Fruit fly (Drosophila melanogaster): Measurements from ENCODE around the gene cal1.
A peak's percentile ranks its signal among the peaks of the same experiment; 100 is the strongest.

The cal1 gene

DNA sequence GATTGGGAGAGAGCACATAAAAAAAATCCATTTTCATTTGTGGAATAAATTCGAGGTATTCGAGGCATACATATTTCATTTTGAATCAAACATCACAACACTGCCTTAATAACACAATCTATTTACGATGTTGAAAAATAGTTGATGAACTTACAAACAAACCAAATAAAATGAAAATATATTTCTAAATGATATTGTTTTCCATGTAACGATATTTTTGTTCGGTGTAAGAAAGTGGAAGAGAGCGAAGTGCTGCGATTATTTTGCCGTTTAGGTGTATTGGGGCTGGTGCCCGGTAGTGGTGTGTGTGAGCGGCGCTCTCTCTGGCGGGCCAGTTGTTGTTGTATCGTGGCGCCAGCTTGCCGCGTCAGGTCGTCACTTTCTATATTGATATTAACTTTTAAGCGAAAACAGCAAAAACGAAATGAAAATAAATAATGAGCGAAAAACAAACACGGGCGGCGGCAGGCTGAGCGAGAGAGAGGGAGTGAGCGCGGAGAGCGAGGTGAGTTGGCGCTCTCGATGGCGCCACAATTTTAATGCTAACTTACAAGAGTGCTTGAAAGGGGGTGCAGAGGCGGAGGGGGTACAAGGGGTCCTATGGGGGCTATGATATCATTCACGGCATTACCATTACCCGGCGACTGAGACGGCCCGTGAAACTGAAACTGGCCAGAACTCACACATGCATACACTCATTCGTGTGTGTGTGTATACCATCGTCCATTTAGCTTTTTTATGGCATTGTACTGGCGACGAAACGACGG is 22.9 kb upstream of the cal1 start (continued):
- TF ChIP-seq Hr38 (GFP tag; optimal IDR thresholded peaks at IDR 0.05) (no peak), Eip93F (GFP tag; optimal IDR thresholded peaks at IDR 0.05) (peak; percentile 92), CG16779 (tag; optimal IDR thresholded peaks at IDR 0.05) (peak; percentile 73), salr (GFP tag; optimal IDR thresholded peaks at IDR 0.05) (peak; percentile 79 to 90), Ets21C (GFP tag; optimal IDR thresholded peaks at IDR 0.05) (peak; percentile 94), Gug (GFP tag; IDR thresholded peaks at IDR 0.05) (peak; percentile 84), CG4318 (GFP tag; optimal IDR thresholded peaks at IDR 0.05) (peak; percentile 92), CG6808 (GFP tag; optimal IDR thresholded peaks at IDR 0.05) (peak; percentile 85), Sox15 (GFP tag; optimal IDR thresholded peaks at IDR 0.05) (peak; percentile 90), Sox14 (GFP tag; optimal IDR thresholded peaks at IDR 0.05) (peak; percentile 97), eg (GFP tag; IDR thresholded peaks at IDR 0.05) (peak; percentile 91), CG7368 (GFP tag; optimal IDR thresholded peaks at IDR 0.05) (peak; percentile 90), CG15336 (GFP tag; IDR thresholded peaks at IDR 0.05) (peak; percentile 94), CG32006 (GFP tag; optimal IDR thresholded peaks at IDR 0.05) (peak; percentile 97), Eip75B (GFP tag; optimal IDR thresholded peaks at IDR 0.05) (peak; percentile 97), vri (GFP tag; optimal IDR thresholded peaks at IDR 0.05) (peak; percentile 95), spab (GFP tag; optimal IDR thresholded peaks at IDR 0.05) (peak; percentile 84)

- TF ChIP-seq acj6 (GFP tag; optimal IDR thresholded peaks at IDR 0.05) (no peak), CG10631 (GFP tag; optimal IDR thresholded peaks at IDR 0.05) (no peak), CG6808 (GFP tag; optimal IDR thresholded peaks at IDR 0.05) (no peak), Hr38 (GFP tag; optimal IDR thresholded peaks at IDR 0.05) (no peak), CG9139 (GFP tag; optimal IDR thresholded peaks at IDR 0.05) (no peak), Eip78C (GFP tag) (peak; percentile 38)
Observed at dm6 chr3R:17066077-17066476, 22.0 kb upstream of the cal1 start.

- TF ChIP-seq Eip93F (GFP tag; optimal IDR thresholded peaks at IDR 0.05) (peak; percentile 11), CG6163 (GFP tag; IDR thresholded peaks at IDR 0.05) (no peak), OdsH (GFP tag; optimal IDR thresholded peaks at IDR 0.05) (no peak), Smox (GFP tag; optimal IDR thresholded peaks at IDR 0.05) (no peak), eg (GFP tag; IDR thresholded peaks at IDR 0.05) (0 out of 3 replicates have a peak, but pooled peaks have one; percentile 10), Ets21C (GFP tag; optimal IDR thresholded peaks at IDR 0.05) (no peak), svp (GFP tag) (peak; percentile 50), Hr4 (GFP tag; optimal IDR thresholded peaks at IDR 0.05) (no peak), cyc (GFP tag; optimal IDR thresholded peaks at IDR 0.05) (no peak)
Observed at dm6 chr3R:17066828-17067430, 21.2 kb upstream of the cal1 start.

DNA sequence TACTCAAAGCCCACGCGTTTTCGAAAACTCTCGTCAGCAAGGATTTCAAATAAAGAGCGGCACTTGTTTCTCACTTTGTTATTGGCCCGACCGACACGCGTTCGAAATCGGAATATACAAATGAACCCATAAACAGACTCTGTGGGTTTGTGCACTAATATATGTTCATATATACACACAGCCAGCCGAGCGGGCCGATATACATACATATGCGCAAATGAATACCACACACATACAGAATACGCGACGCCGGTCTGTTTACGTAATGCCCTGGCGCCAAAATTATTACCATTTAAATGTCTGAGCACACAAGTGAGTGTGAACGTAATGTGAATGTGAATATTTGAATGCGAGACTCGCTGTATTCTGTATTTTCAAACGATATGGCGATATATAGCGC is 20.4 kb upstream of the cal1 start:
- TF ChIP-seq vri (GFP tag; optimal IDR thresholded peaks at IDR 0.05) (peak; percentile 96), Eip78C (GFP tag) (peak; percentile 11), svp (GFP tag) (peak; percentile 66), fkh (GFP tag; optimal IDR thresholded peaks at IDR 0.05) (peak; percentile 44), eg (GFP tag; IDR thresholded peaks at IDR 0.05) (no peak)

- no peak for TF ChIP-seq Lpt (GFP tag; optimal IDR thresholded peaks at IDR 0.05)
- peak; percentile 27 for TF ChIP-seq esn (GFP tag; optimal IDR thresholded peaks at IDR 0.05)
- peak; percentile 22 for TF ChIP-seq CG31627 (GFP tag; optimal IDR thresholded peaks at IDR 0.05)
- no peak for TF ChIP-seq spab (GFP tag; optimal IDR thresholded peaks at IDR 0.05)
- TF ChIP-seq eg (GFP tag; IDR thresholded peaks at IDR 0.05) = no peak
- TF ChIP-seq Ets21C (GFP tag; optimal IDR thresholded peaks at IDR 0.05) = no peak
- TF ChIP-seq CG10669 (GFP tag; optimal IDR thresholded peaks at IDR 0.05) = no peak
- no peak for TF ChIP-seq achi (GFP tag; optimal IDR thresholded peaks at IDR 0.05)
- TF ChIP-seq CG11902 (GFP tag; optimal IDR thresholded peaks at IDR 0.05) = no peak
- no peak for TF ChIP-seq Hr38 (GFP tag; optimal IDR thresholded peaks at IDR 0.05)
- no peak for TF ChIP-seq Ets96B (tag; optimal IDR thresholded peaks at IDR 0.05)
- TF ChIP-seq fkh (GFP tag; optimal IDR thresholded peaks at IDR 0.05) = peak; percentile 13
- no peak for TF ChIP-seq CG11762 (GFP tag; optimal IDR thresholded peaks at IDR 0.05; ENCODE audit: insufficient read depth)
- no peak for TF ChIP-seq Blimp-1 (GFP tag; optimal IDR thresholded peaks at IDR 0.05)
- peak; percentile 48 for TF ChIP-seq Sox14 (GFP tag; optimal IDR thresholded peaks at IDR 0.05)
- no peak for TF ChIP-seq CG1621 (tag; optimal IDR thresholded peaks at IDR 0.05)
- peak; percentile 67 for TF ChIP-seq svp (GFP tag)
- TF ChIP-seq cyc (GFP tag; optimal IDR thresholded peaks at IDR 0.05) = peak; percentile 28
- TF ChIP-seq CG6792 (GFP tag; optimal IDR thresholded peaks at IDR 0.05) = no peak
- TF ChIP-seq CG3032 (tag; optimal IDR thresholded peaks at IDR 0.05) = peak; percentile 34
- TF ChIP-seq CG9139 (GFP tag; optimal IDR thresholded peaks at IDR 0.05) = no peak
Observed at dm6 chr3R:17072526-17073114, 15.5 kb upstream of the cal1 start, which contains the start of the genes Ns1 and mRpS11. Gene Ns1, minus strand, starts transcription at chr3R:17072675. Gene mRpS11, plus strand, starts transcription at chr3R:17072732.

Measured in whole organism, prepupa.